Fruit fly (Drosophila melanogaster): Measurements from ENCODE around the gene Spn28Da.

Gene Spn28Da

dm6 chr2L:7851609-7852008 is 37.3 kb downstream of the Spn28Da start (continued):
- TF ChIP-seq schlank (tag; optimal IDR thresholded peaks at IDR 0.05), result no peak
- TF ChIP-seq CG10431 (GFP tag; optimal IDR thresholded peaks at IDR 0.05), result no peak
- TF ChIP-seq stc (GFP tag; IDR thresholded peaks at IDR 0.05), result peak; percentile 28; the same call in 1 of the 2 replicates
- TF ChIP-seq Hr3 (GFP tag; optimal IDR thresholded peaks at IDR 0.05), result no peak
- TF ChIP-seq Lhr (GFP tag; optimal IDR thresholded peaks at IDR 0.05), result no peak
- TF ChIP-seq Usf (GFP tag; optimal IDR thresholded peaks at IDR 0.05), result no peak
- TF ChIP-seq CG7745 (tag; optimal IDR thresholded peaks at IDR 0.05), result no peak
- no peak for TF ChIP-seq Nf-YB (GFP tag; optimal IDR thresholded peaks at IDR 0.05)
- no peak for TF ChIP-seq dan (GFP tag; IDR thresholded peaks at IDR 0.05)
- peak; percentile 60 for TF ChIP-seq CG2712 (tag; optimal IDR thresholded peaks at IDR 0.05)
- TF ChIP-seq CG7556 (GFP tag; optimal IDR thresholded peaks at IDR 0.05), result peak; percentile 53
- no peak for TF ChIP-seq stwl (tag; optimal IDR thresholded peaks at IDR 0.05)
- TF ChIP-seq disco-r (GFP tag; optimal IDR thresholded peaks at IDR 0.05), result no peak
- TF ChIP-seq Doc2 (GFP tag; IDR thresholded peaks at IDR 0.05), result no peak
- no peak for TF ChIP-seq ab (GFP tag; optimal IDR thresholded peaks at IDR 0.05)
- TF ChIP-seq CG2129 (GFP tag; IDR thresholded peaks at IDR 0.05; ENCODE audit: partially characterized antibody), result no peak
- no peak for TF ChIP-seq toy (GFP tag; IDR thresholded peaks at IDR 0.05)
- TF ChIP-seq Oaz (GFP tag; IDR thresholded peaks at IDR 0.05), result no peak
- TF ChIP-seq E2f2 (GFP tag; IDR thresholded peaks at IDR 0.05), result peak; percentile 14; the same call in 1 of the 2 replicates
- no peak for TF ChIP-seq prd (optimal IDR thresholded peaks at IDR 0.05)
- TF ChIP-seq prd (GFP tag; IDR thresholded peaks at IDR 0.05), result peak; percentile 70
- no peak for TF ChIP-seq slp2 (GFP tag; optimal IDR thresholded peaks at IDR 0.05)
- TF ChIP-seq hth (optimal IDR thresholded peaks at IDR 0.05), result no peak
- no peak for TF ChIP-seq H15 (GFP tag; IDR thresholded peaks at IDR 0.05)
- peak; percentile 46 for TF ChIP-seq grau (tag; optimal IDR thresholded peaks at IDR 0.05)
- no peak for TF ChIP-seq Antp (GFP tag; optimal IDR thresholded peaks at IDR 0.05)
- TF ChIP-seq ken (GFP tag; IDR thresholded peaks at IDR 0.05), result 0 out of 3 replicates have a peak, but pooled peaks have one; percentile 10
- no peak for TF ChIP-seq pan (optimal IDR thresholded peaks at IDR 0.05)
- no peak for TF ChIP-seq pan (GFP tag; optimal IDR thresholded peaks at IDR 0.05 in 1 of 2, IDR thresholded peaks at IDR 0.05 in 1 of 2)
- TF ChIP-seq sr (GFP tag; IDR thresholded peaks at IDR 0.05), result no peak
- no peak for TF ChIP-seq salm (tag; optimal IDR thresholded peaks at IDR 0.05)
- no peak for TF ChIP-seq CG16813 (GFP tag; IDR thresholded peaks at IDR 0.05; ENCODE audit: partially characterized antibody)
- no peak for TF ChIP-seq nerfin-2 (GFP tag; IDR thresholded peaks at IDR 0.05; ENCODE audit: partially characterized antibody)
- TF ChIP-seq Abd-B (GFP tag; optimal IDR thresholded peaks at IDR 0.05), result peak; percentile 14
- peak; percentile 70 for TF ChIP-seq gem (tag; optimal IDR thresholded peaks at IDR 0.05)
- TF ChIP-seq ara (GFP tag; IDR thresholded peaks at IDR 0.05), result peak; percentile 40; the same call in 1 of the 2 replicates
- TF ChIP-seq Dfd (GFP tag; optimal IDR thresholded peaks at IDR 0.05), result no peak
- TF ChIP-seq B-H2 (GFP tag; optimal IDR thresholded peaks at IDR 0.05), result no peak
- no peak for TF ChIP-seq CG12104 (GFP tag; optimal IDR thresholded peaks at IDR 0.05)
- no peak for TF ChIP-seq tna (GFP tag; IDR thresholded peaks at IDR 0.05; ENCODE audit: partially characterized antibody)
- no peak for TF ChIP-seq CG11093 (GFP tag; IDR thresholded peaks at IDR 0.05)
- TF ChIP-seq ttk (GFP tag; IDR thresholded peaks at IDR 0.05), result no peak
- TF ChIP-seq Pdp1 (GFP tag; optimal IDR thresholded peaks at IDR 0.05), result no peak
- no peak for TF ChIP-seq CG12744 (GFP tag; optimal IDR thresholded peaks at IDR 0.05)
- peak; percentile 63 for TF ChIP-seq Blimp-1 (GFP tag; optimal IDR thresholded peaks at IDR 0.05)
- no peak for TF ChIP-seq BEAF-32 (GFP tag; optimal IDR thresholded peaks at IDR 0.05)
- no peak for TF ChIP-seq CG10366 (GFP tag; IDR thresholded peaks at IDR 0.05)
- TF ChIP-seq crol (GFP tag; IDR thresholded peaks at IDR 0.05), result no peak
- TF ChIP-seq Fer3 (tag; optimal IDR thresholded peaks at IDR 0.05), result peak; percentile 19
- TF ChIP-seq kay (GFP tag; optimal IDR thresholded peaks at IDR 0.05), result no peak
- TF ChIP-seq CG2116 (GFP tag; optimal IDR thresholded peaks at IDR 0.05), result no peak
- no peak for TF ChIP-seq kni (GFP tag; optimal IDR thresholded peaks at IDR 0.05)

Data from whole organism, embryonic.